Fruit fly (Drosophila melanogaster) whole organism, adult: ENCODE measurements around the gene Obp19d.

Source experiments
- CG11617 ChIP-seq: fragments of 200-800 bp; sonication (Bioruptor generic); optimal IDR thresholded peaks from 2 replicates; lab custom pipeline; 2017; ENCODE audit warnings: mild to moderate bottlenecking, missing biosample characterization, missing genetic modification reagents, missing genetic modification characterization
- CG12768 ChIP-seq: fragments of 200-800 bp; sonication (Bioruptor generic); optimal IDR thresholded peaks from 2 replicates; lab custom pipeline; 2017; ENCODE audit warnings: missing biosample characterization, missing genetic modification characterization, mild to moderate bottlenecking, moderate library complexity, missing genetic modification reagents
- CG14711 ChIP-seq: fragments of 200-800 bp; sonication (Bioruptor generic); optimal IDR thresholded peaks from 2 replicates; lab custom pipeline; 2018; ENCODE audit warnings: missing biosample characterization, mild to moderate bottlenecking, missing genetic modification characterization, moderate library complexity
- CG1620 ChIP-seq: fragments of 200-800 bp; sonication (Bioruptor generic); optimal IDR thresholded peaks from 2 replicates; lab custom pipeline; 2016; ENCODE audit warnings: missing biosample characterization, missing genetic modification characterization
- CG7045 ChIP-seq: fragments of 200-800 bp; sonication (Bioruptor generic); optimal IDR thresholded peaks from 2 replicates; lab custom pipeline; 2017; ENCODE audit warnings: missing biosample characterization, mild to moderate bottlenecking, missing genetic modification characterization
- CG7101 ChIP-seq: fragments of 200-800 bp; sonication (Bioruptor generic); optimal IDR thresholded peaks from 2 replicates; lab custom pipeline; 2018; ENCODE audit warnings: missing biosample characterization, mild to moderate bottlenecking, missing genetic modification characterization, moderate library complexity
- Clk ChIP-seq: fragments of 200-800 bp; sonication (Bioruptor generic); optimal IDR thresholded peaks from 2 replicates; lab custom pipeline; 2017; ENCODE audit warnings: missing biosample characterization, missing genetic modification characterization
- Crg-1 ChIP-seq: fragments of 200-800 bp; sonication (Bioruptor generic); optimal IDR thresholded peaks from 2 replicates; lab custom pipeline; 2016; ENCODE audit warnings: missing biosample characterization, missing genetic modification characterization
- Mnt ChIP-seq: fragments of 200-800 bp; sonication (Bioruptor generic); optimal IDR thresholded peaks from 2 replicates; lab custom pipeline; 2016; ENCODE audit warnings: missing biosample characterization, mild to moderate bottlenecking, missing genetic modification characterization
- bab1 ChIP-seq: fragments of 200-800 bp; sonication (Bioruptor generic); optimal IDR thresholded peaks from 3 replicates; lab custom pipeline; 2019; ENCODE audit warnings: missing biosample characterization, mild to moderate bottlenecking, missing genetic modification characterization, moderate library complexity
- cic ChIP-seq: fragments of 200-800 bp; sonication (Bioruptor generic); optimal IDR thresholded peaks from 2 replicates; lab custom pipeline; 2017; ENCODE audit warnings: missing biosample characterization, mild to moderate bottlenecking, missing genetic modification characterization, moderate library complexity
- cnc ChIP-seq, 2 experiments: fragments of >200 bp; optimal IDR thresholded peaks; 2 replicates each; lab custom pipeline; 2017
- tj ChIP-seq: fragments of 200-800 bp; sonication (Bioruptor generic); optimal IDR thresholded peaks from 3 replicates; lab custom pipeline; 2017; ENCODE audit warnings: missing biosample characterization, mild to moderate bottlenecking, missing genetic modification characterization, moderate library complexity

dm6 chrX:20391230-20391629, 28.2 kb upstream of the Obp19d start:
- TF ChIP-seq CG7045 (GFP tag; lab: Kevin White, UChicago): no peak
- no peak for TF ChIP-seq CG12768 (GFP tag; lab: Kevin White, UChicago)
- TF ChIP-seq CG11617: no peak
- TF ChIP-seq Clk (GFP tag; lab: Kevin White, UChicago): no peak
- no peak for TF ChIP-seq Crg-1 (GFP tag; lab: Kevin White, UChicago)
- TF ChIP-seq cic (GFP tag; lab: Kevin White, UChicago): no peak
- TF ChIP-seq CG14711 (tag; lab: Kevin White, UChicago): no peak
- TF ChIP-seq CG7101: no peak
- TF ChIP-seq bab1: peak; percentile 42
- peak; percentile 99 for TF ChIP-seq Mnt (GFP tag; lab: Kevin White, UChicago)
- TF ChIP-seq cnc (optimal IDR thresholded peaks at IDR 0.05; lab: Kevin White, UChicago): no peak
- no peak for TF ChIP-seq tj (GFP tag; lab: Kevin White, UChicago)
- TF ChIP-seq CG1620 (GFP tag; lab: Kevin White, UChicago): no peak
